Fruit fly (Drosophila melanogaster) whole organism, embryonic: ENCODE measurements around the gene Ilk.

ENCODE experiments used
- ATbp ChIP-seq: fragments of 200-800 bp; sonication (Bioruptor generic); optimal IDR thresholded peaks from 2 replicates; lab custom pipeline; 2017; ENCODE audit warnings: missing biosample characterization, mild to moderate bottlenecking, missing genetic modification characterization, missing genetic modification reagents
- Adf1 ChIP-seq: fragments of 200-800 bp; sonication (Bioruptor generic); IDR thresholded peaks from 2 replicates; pipeline ENCODE4 v1.3.6; 2022; ENCODE audit warnings: missing biosample characterization, missing genetic modification characterization
- Atf-2 ChIP-seq: fragments of 200-800 bp; sonication (Bioruptor generic); optimal IDR thresholded peaks from 2 replicates; lab custom pipeline; 2016; ENCODE audit warnings: missing biosample characterization, missing genetic modification characterization
- BEAF-32 ChIP-seq: fragments of 200-800 bp; sonication (Bioruptor generic); optimal IDR thresholded peaks from 3 replicates; lab custom pipeline; 2017; ENCODE audit warnings: missing biosample characterization, missing genetic modification characterization, mild to moderate bottlenecking, moderate library complexity, missing genetic modification reagents
- Bdp1 ChIP-seq: fragments of 200-800 bp; sonication (Bioruptor generic); optimal IDR thresholded peaks from 3 replicates; lab custom pipeline; 2016; ENCODE audit warnings: missing biosample characterization, missing genetic modification characterization
- CG10274 ChIP-seq: fragments of 200-800 bp; sonication (Bioruptor generic); optimal IDR thresholded peaks from 3 replicates; lab custom pipeline; 2017; ENCODE audit warnings: missing biosample characterization, mild to moderate bottlenecking, missing genetic modification characterization
- CG10654 ChIP-seq: fragments of 200-800 bp; sonication (Bioruptor generic); optimal IDR thresholded peaks from 2 replicates; lab custom pipeline; 2016; ENCODE audit warnings: missing biosample characterization, missing genetic modification characterization
- CG11247 ChIP-seq: fragments of 200-800 bp; sonication (Bioruptor generic); IDR thresholded peaks from 2 replicates; pipeline ENCODE4 v1.3.6; 2022; ENCODE audit warnings: missing biosample characterization, missing genetic modification characterization
- CG11456 ChIP-seq: fragments of 200-800 bp; sonication (Bioruptor generic); IDR thresholded peaks from 3 replicates; pipeline ENCODE4 v1.3.6; 2022; ENCODE audit warnings: missing biosample characterization, missing genetic modification characterization
- CG13624 ChIP-seq: fragments of 200-800 bp; sonication (Bioruptor generic); optimal IDR thresholded peaks from 2 replicates; lab custom pipeline; 2016; ENCODE audit warnings: missing biosample characterization, missing genetic modification characterization
- CG13775 ChIP-seq: fragments of 200-800 bp; sonication (Bioruptor generic); optimal IDR thresholded peaks from 3 replicates; lab custom pipeline; 2017; ENCODE audit warnings: missing biosample characterization, mild to moderate bottlenecking, missing genetic modification characterization
- CG14050 ChIP-seq: fragments of 200-800 bp; sonication (Bioruptor generic); IDR thresholded peaks from 3 replicates; pipeline ENCODE4 v1.3.6; 2022; ENCODE audit warnings: missing biosample characterization, missing genetic modification characterization
- CG14441 ChIP-seq: fragments of 200-800 bp; sonication (Bioruptor generic); IDR thresholded peaks from 2 replicates; pipeline ENCODE4 v1.3.6; 2022; ENCODE audit warnings: missing biosample characterization, missing genetic modification characterization
- CG15269 ChIP-seq: fragments of 200-800 bp; sonication (Bioruptor generic); optimal IDR thresholded peaks from 2 replicates; lab custom pipeline; 2018; ENCODE audit warnings: missing biosample characterization, mild to moderate bottlenecking, missing genetic modification characterization, moderate library complexity
- CG15479 ChIP-seq: fragments of 200-800 bp; sonication (Bioruptor generic); optimal IDR thresholded peaks from 3 replicates; lab custom pipeline; 2019; ENCODE audit warnings: missing biosample characterization, mild to moderate bottlenecking, missing genetic modification characterization, moderate library complexity
- CG30431 ChIP-seq: fragments of 200-800 bp; sonication (Bioruptor generic); optimal IDR thresholded peaks from 2 replicates; lab custom pipeline; 2017; ENCODE audit warnings: missing biosample characterization, missing genetic modification characterization
- CG3163 ChIP-seq: fragments of 200-800 bp; sonication (Bioruptor generic); optimal IDR thresholded peaks from 3 replicates; lab custom pipeline; 2016; ENCODE audit warnings: missing biosample characterization, missing genetic modification characterization
- CG33213 ChIP-seq: fragments of 200-800 bp; sonication (Bioruptor generic); optimal IDR thresholded peaks from 3 replicates; lab custom pipeline; 2016; ENCODE audit warnings: missing biosample characterization, missing genetic modification characterization
- CG3407 ChIP-seq: fragments of 200-800 bp; sonication (Bioruptor generic); optimal IDR thresholded peaks from 2 replicates; lab custom pipeline; 2018; ENCODE audit warnings: missing biosample characterization, mild to moderate bottlenecking, missing genetic modification characterization
- CG3847 ChIP-seq: fragments of 200-800 bp; sonication (Bioruptor generic); IDR thresholded peaks from 2 replicates; pipeline ENCODE4 v1.3.6; 2022; ENCODE audit warnings: missing biosample characterization, missing genetic modification characterization
- CG5953 ChIP-seq: fragments of 200-800 bp; sonication (Bioruptor generic); IDR thresholded peaks from 2 replicates; pipeline ENCODE4 v1.3.6; 2022; ENCODE audit warnings: missing biosample characterization, missing genetic modification characterization
- CG7271 ChIP-seq: fragments of 200-800 bp; sonication (Bioruptor generic); optimal IDR thresholded peaks from 2 replicates; lab custom pipeline; 2018; ENCODE audit warnings: missing biosample characterization, mild to moderate bottlenecking, missing genetic modification characterization, moderate library complexity
- CG9609 ChIP-seq: fragments of 200-800 bp; sonication (Bioruptor generic); optimal IDR thresholded peaks from 3 replicates; lab custom pipeline; 2016; ENCODE audit warnings: missing biosample characterization, missing genetic modification characterization
- Chrac-16 ChIP-seq: fragments of 200-800 bp; sonication (Bioruptor generic); optimal IDR thresholded peaks from 3 replicates; lab custom pipeline; 2016; ENCODE audit warnings: missing biosample characterization, missing genetic modification characterization
- Dll ChIP-seq: fragments of 200-800 bp; sonication (Bioruptor generic); IDR thresholded peaks from 4 replicates; pipeline ENCODE4 v1.3.6; 2022; ENCODE audit warnings: missing biosample characterization, missing genetic modification characterization; ENCODE audit not compliant: partially characterized antibody
- Fer3 ChIP-seq: fragments of 200-800 bp; sonication (Bioruptor generic); optimal IDR thresholded peaks from 2 replicates; lab custom pipeline; 2018; ENCODE audit warnings: missing biosample characterization, mild to moderate bottlenecking, missing genetic modification characterization, moderate library complexity
- GATAe ChIP-seq: fragments of 200-800 bp; sonication (Bioruptor generic); conservative IDR thresholded peaks from 2 replicates; pipeline ENCODE4 v1.3.6; 2022; ENCODE audit warnings: missing biosample characterization, missing genetic modification characterization
- Gsc ChIP-seq: fragments of 200-800 bp; sonication (Bioruptor generic); IDR thresholded peaks from 2 replicates; pipeline ENCODE4 v1.3.6; 2022; ENCODE audit warnings: missing biosample characterization, missing genetic modification characterization
- HLH3B ChIP-seq: fragments of 200-800 bp; sonication (Bioruptor generic); IDR thresholded peaks from 2 replicates; pipeline ENCODE4 v1.3.6; 2022; ENCODE audit warnings: missing biosample characterization, missing genetic modification characterization
- HLHmδ ChIP-seq: fragments of 200-800 bp; sonication (Bioruptor generic); optimal IDR thresholded peaks from 2 replicates; lab custom pipeline; 2018; ENCODE audit warnings: missing biosample characterization, mild to moderate bottlenecking, missing genetic modification characterization, moderate library complexity
- Hmx ChIP-seq: fragments of 200-800 bp; sonication (Bioruptor generic); optimal IDR thresholded peaks from 2 replicates; lab custom pipeline; 2016; ENCODE audit warnings: missing biosample characterization, missing genetic modification characterization
- Med ChIP-seq: fragments of 200-800 bp; sonication (Bioruptor generic); peaks from one replicate; lab custom pipeline; 2016; ENCODE audit warnings: missing biosample characterization, missing genetic modification characterization, mild to moderate bottlenecking, inconsistent platforms, moderate library complexity
- Oaz ChIP-seq: fragments of 200-800 bp; sonication (Bioruptor generic); IDR thresholded peaks from 2 replicates; pipeline ENCODE4 v1.3.6; 2022; ENCODE audit warnings: missing biosample characterization, missing genetic modification characterization
- PHDP ChIP-seq: fragments of 200-800 bp; sonication (Bioruptor generic); optimal IDR thresholded peaks from 3 replicates; lab custom pipeline; 2018; ENCODE audit warnings: missing biosample characterization, mild to moderate bottlenecking, missing genetic modification characterization, moderate library complexity
- Usf ChIP-seq: fragments of 200-800 bp; sonication (Bioruptor generic); optimal IDR thresholded peaks from 2 replicates; lab custom pipeline; 2017; ENCODE audit warnings: missing genotype, missing biosample characterization, missing genetic modification characterization
- ase ChIP-seq: fragments of 200-800 bp; sonication (Bioruptor generic); IDR thresholded peaks from 3 replicates; pipeline ENCODE4 v1.3.6; 2022; ENCODE audit warnings: missing biosample characterization, missing genetic modification characterization
- btn ChIP-seq: fragments of 200-800 bp; sonication (Bioruptor generic); optimal IDR thresholded peaks from 2 replicates; lab custom pipeline; 2016; ENCODE audit warnings: missing biosample characterization, missing genetic modification characterization
- en ChIP-seq: fragments of 200-800 bp; sonication (Bioruptor generic); optimal IDR thresholded peaks from 2 replicates; lab custom pipeline; 2016; ENCODE audit warnings: missing biosample characterization, missing genetic modification characterization
- fd102C ChIP-seq: fragments of 200-800 bp; sonication (Bioruptor generic); optimal IDR thresholded peaks from 2 replicates; lab custom pipeline; 2018; ENCODE audit warnings: missing biosample characterization, mild to moderate bottlenecking, missing genetic modification characterization, moderate library complexity
- fd64A ChIP-seq: fragments of 200-800 bp; sonication (Bioruptor generic); optimal IDR thresholded peaks from 3 replicates; lab custom pipeline; 2018; ENCODE audit warnings: missing biosample characterization, mild to moderate bottlenecking, missing genetic modification characterization
- h ChIP-seq: fragments of >200 bp; optimal IDR thresholded peaks from 2 replicates; lab custom pipeline; 2017
- hkb ChIP-seq, 2 experiments: fragments of 200-800 bp in 1 of 2; fragments of >200 bp in 1 of 2; sonication (Bioruptor generic) in 1 of 2; IDR thresholded peaks in 1 of 2; optimal IDR thresholded peaks in 1 of 2; 2 replicates each; pipeline versions ENCODE4 v1.3.6 to Lab custom; 2017 to 2022; ENCODE audit warnings: missing biosample characterization in 1 of 2, missing genetic modification characterization in 1 of 2
- lab ChIP-seq: fragments of 200-800 bp; sonication (Bioruptor generic); optimal IDR thresholded peaks from 3 replicates; lab custom pipeline; 2017; ENCODE audit warnings: missing biosample characterization, missing genetic modification characterization, mild to moderate bottlenecking, moderate library complexity, missing genetic modification reagents
- lola ChIP-seq, 3 experiments: fragments of >200 bp in 2 of 3; fragments of 200-800 bp in 1 of 3; sonication (Bioruptor generic) in 1 of 3; optimal IDR thresholded peaks; 2 replicates each; lab custom pipeline; 2017 to 2019; ENCODE audit warnings: missing biosample characterization in 3 of 3, missing genetic modification characterization in 3 of 3, mild to moderate bottlenecking in 1 of 3, moderate library complexity in 1 of 3
- mam ChIP-seq: fragments of 200-800 bp; sonication (Bioruptor generic); optimal IDR thresholded peaks from 3 replicates; lab custom pipeline; 2016; ENCODE audit warnings: missing biosample characterization, missing genetic modification characterization
- peb ChIP-seq: fragments of 200-800 bp; sonication (Bioruptor generic); IDR thresholded peaks from 2 replicates; pipeline ENCODE4 v1.3.6; 2022; ENCODE audit warnings: missing biosample characterization, missing genetic modification characterization
- scrt ChIP-seq: fragments of 200-800 bp; sonication (Bioruptor generic); optimal IDR thresholded peaks from 2 replicates; lab custom pipeline; 2018; ENCODE audit warnings: missing biosample characterization, mild to moderate bottlenecking, missing genetic modification characterization, moderate library complexity
- sd ChIP-seq: fragments of 200-800 bp; sonication (Bioruptor generic); optimal IDR thresholded peaks from 3 replicates; lab custom pipeline; 2018; ENCODE audit warnings: missing biosample characterization, mild to moderate bottlenecking, missing genetic modification characterization, moderate library complexity
- ssp ChIP-seq: fragments of 200-800 bp; sonication (Bioruptor generic); IDR thresholded peaks from 2 replicates; pipeline ENCODE4 v1.3.6; 2022; ENCODE audit warnings: missing biosample characterization, missing genetic modification characterization
- zen ChIP-seq: fragments of 200-800 bp; sonication (Bioruptor generic); optimal IDR thresholded peaks from 3 replicates; lab custom pipeline; 2018; ENCODE audit warnings: missing biosample characterization, mild to moderate bottlenecking, missing genetic modification characterization, moderate library complexity

Gene Ilk

DNA sequence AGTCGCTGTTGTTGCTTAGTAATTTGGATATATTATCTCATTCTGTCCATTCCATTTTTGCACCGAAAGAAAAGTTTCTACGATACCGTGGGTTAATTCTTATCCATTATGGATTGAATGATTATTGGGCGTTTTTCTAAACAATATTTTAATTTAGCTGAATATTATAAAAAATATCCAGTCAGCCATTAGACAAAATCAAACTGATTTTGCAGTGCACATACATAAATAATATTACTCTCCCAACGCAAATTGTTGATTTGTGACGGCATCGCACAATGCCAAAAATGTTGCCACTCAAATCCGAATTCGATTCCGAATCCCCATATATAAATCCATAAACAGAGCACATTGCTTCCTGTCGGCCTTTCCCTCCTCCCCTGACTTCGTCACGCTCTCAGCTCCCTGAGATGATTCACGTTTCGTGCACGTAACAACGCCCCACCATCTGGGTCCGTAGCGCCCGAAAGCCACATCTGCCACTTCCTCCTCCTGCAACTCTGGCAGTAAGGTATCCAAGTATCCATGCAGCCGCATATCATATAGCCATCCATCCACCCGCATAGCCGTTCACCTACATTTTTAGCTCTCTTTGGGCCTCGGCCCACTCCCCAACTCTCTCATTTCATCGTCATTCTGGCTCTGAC is 39.6 kb upstream of the Ilk start (continued):
- TF ChIP-seq ssp (GFP tag; lab: Robert Waterston, UW) (0 out of 2 replicates have a peak, but pooled peaks have one; percentile 17), HLHmδ (GFP tag; lab: Kevin White, UChicago) (no peak), CG3847 (GFP tag; lab: Robert Waterston, UW) (peak; percentile 85), Chrac-16 (GFP tag; lab: Kevin White, UChicago) (peak; percentile 49), CG9609 (GFP tag; lab: Kevin White, UChicago) (no peak), Gsc (GFP tag; lab: Robert Waterston, UW) (no peak), CG11456 (GFP tag; lab: Robert Waterston, UW) (peak; percentile 80), BEAF-32 (no peak), mam (GFP tag; lab: Kevin White, UChicago) (peak; percentile 67), CG14441 (GFP tag; lab: Robert Waterston, UW) (peak; percentile 77), CG3407 (GFP tag; lab: Kevin White, UChicago) (no peak), HLH3B (GFP tag; lab: Robert Waterston, UW) (peak; percentile 53; the same call in 1 of the 2 replicates), CG14050 (GFP tag; lab: Robert Waterston, UW) (peak; percentile 53; the same call in 1 of the 3 replicates), CG15479 (GFP tag; lab: Kevin White, UChicago) (no peak), Usf (no peak), CG13624 (GFP tag; lab: Kevin White, UChicago) (peak; percentile 66), ase (GFP tag; lab: Robert Waterston, UW) (0 out of 3 replicates have a peak, but pooled peaks have one; percentile 5), zen (tag; lab: Kevin White, UChicago) (peak; percentile 10), CG3163 (GFP tag; lab: Kevin White, UChicago) (no peak), Bdp1 (GFP tag; lab: Kevin White, UChicago) (peak; percentile 30), Med (peak; percentile 90), hkb (optimal IDR thresholded peaks at IDR 0.05; lab: Kevin White, UChicago) (no peak), hkb (GFP tag; IDR thresholded peaks at IDR 0.05; lab: Robert Waterston, UW) (peak; percentile 66), GATAe (GFP tag; lab: Robert Waterston, UW) (no peak), en (no peak), Oaz (GFP tag; lab: Robert Waterston, UW) (0 out of 2 replicates have a peak, but pooled peaks have one; percentile 24), CG10274 (GFP tag; lab: Kevin White, UChicago) (peak; percentile 78), fd64A (GFP tag; lab: Kevin White, UChicago) (no peak), lab (GFP tag; lab: Kevin White, UChicago) (peak; percentile 86), lola (GFP tag; optimal IDR thresholded peaks at IDR 0.05; lab: Kevin White, UChicago) (no peak), CG11247 (GFP tag; lab: Robert Waterston, UW) (peak; percentile 78), Atf-2 (GFP tag; lab: Kevin White, UChicago) (no peak), CG10654 (GFP tag; lab: Kevin White, UChicago) (peak; percentile 40), peb (GFP tag; lab: Robert Waterston, UW) (no peak), Fer3 (tag; lab: Kevin White, UChicago) (peak; percentile 83), CG5953 (no peak), btn (GFP tag; lab: Kevin White, UChicago) (no peak), sd (tag; lab: Kevin White, UChicago) (peak; percentile 77), Dll (GFP tag; lab: Robert Waterston, UW) (no peak), Hmx (GFP tag; lab: Kevin White, UChicago) (peak; percentile 45), Adf1 (GFP tag; lab: Robert Waterston, UW) (peak; percentile 62), CG15269 (tag; lab: Kevin White, UChicago) (peak; percentile 81), h (lab: Kevin White, UChicago) (no peak), fd102C (GFP tag; lab: Kevin White, UChicago) (no peak), ATbp (GFP tag; lab: Kevin White, UChicago) (no peak), scrt (peak; percentile 57), CG30431 (GFP tag; lab: Kevin White, UChicago) (no peak), CG7271 (tag; lab: Kevin White, UChicago) (no peak), CG13775 (GFP tag; lab: Kevin White, UChicago) (peak; percentile 61), CG33213 (GFP tag; lab: Kevin White, UChicago) (peak; percentile 1), PHDP (peak; percentile 78)
